Worm (Caenorhabditis elegans) whole organism, midembryonic: ENCODE data around the gene Y43F4B.10.
"Not testable (repeated sequence)": the region's sequence is repeated elsewhere in the genome, so short reads cannot be mapped to it uniquely, and the experiment has no call there.

ENCODE experiments used
- T22C8.4 ChIP-seq: fragments of 200-800 bp; sonication (Bioruptor generic); IDR thresholded peaks from 2 replicates; pipeline ENCODE4 v1.3.6; 2022; ENCODE audit warnings: missing genetic modification characterization, missing compliant biosample characterization
- cog-1 ChIP-seq: sonication (generic microtip); optimal IDR thresholded peaks from 2 replicates; lab custom pipeline; 2016; ENCODE audit warnings: missing genetic modification characterization, missing compliant biosample characterization
- med-1 ChIP-seq: sonication (generic microtip); optimal IDR thresholded peaks from 2 replicates; lab custom pipeline; 2017; ENCODE audit warnings: missing genetic modification characterization, mild to moderate bottlenecking, missing compliant biosample characterization, antibody characterized with exemption, missing genetic modification reagents; ENCODE audit not compliant: insufficient read depth
- ztf-23 ChIP-seq: fragments of 200-800 bp; sonication (Bioruptor generic); IDR thresholded peaks from 2 replicates; pipeline ENCODE4 v1.3.6; 2022; ENCODE audit warnings: missing genetic modification reagents, missing genetic modification characterization, missing compliant biosample characterization
- ztf-29 ChIP-seq: fragments of 200-800 bp; sonication (Bioruptor generic); IDR thresholded peaks from 2 replicates; pipeline ENCODE4 v1.3.6; 2022; ENCODE audit warnings: missing genetic modification reagents, missing genetic modification characterization, missing compliant biosample characterization

DNA sequence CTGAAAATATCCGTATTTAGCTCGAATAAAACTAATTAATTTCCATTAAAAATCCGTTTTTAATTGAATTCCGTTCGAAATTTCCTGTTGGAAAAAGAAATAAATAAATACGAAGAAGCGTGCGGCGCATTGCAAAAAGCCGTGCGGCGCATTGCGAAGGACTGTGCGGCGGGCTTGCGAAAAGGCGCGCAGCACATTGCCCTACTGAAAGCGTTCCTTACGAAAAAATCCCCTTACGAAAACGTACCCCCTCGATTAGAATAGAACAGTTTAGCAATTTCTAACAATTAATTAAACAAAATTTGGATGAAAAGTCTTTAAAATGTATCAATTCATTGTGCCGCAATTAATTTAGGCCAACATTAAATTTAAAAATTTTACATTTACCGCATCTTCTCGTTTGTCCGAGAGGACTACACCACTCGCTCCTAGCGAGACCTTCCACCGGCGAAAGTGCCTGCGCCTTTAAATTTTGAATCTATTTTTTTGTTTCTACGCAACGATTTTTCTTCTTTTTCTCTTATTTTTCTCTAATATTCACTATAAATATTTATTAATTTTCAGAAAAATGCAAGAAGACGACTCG, 17.5 kb upstream of the Y43F4B.10 start, which contains the start of gene npp-18:
- TF ChIP-seq ztf-23 (GFP tag; lab: Robert Waterston, UW) = peak; percentile 93
- TF ChIP-seq T22C8.4 (GFP tag; lab: Robert Waterston, UW) = peak; percentile 74
- peak; percentile 88 for TF ChIP-seq ztf-29 (GFP tag; lab: Robert Waterston, UW)
- not testable (repeated sequence) for TF ChIP-seq cog-1 (tag; lab: Kevin White, UChicago); med-1 (GFP tag; lab: Kevin White, UChicago)
